Worm (Caenorhabditis elegans) whole organism, early embryonic: ENCODE results near the gene mai-1.

Source experiments
- B0310.2 ChIP-seq: sonication (generic microtip); optimal IDR thresholded peaks from 2 replicates; lab custom pipeline; 2016; ENCODE audit warnings: mild to moderate bottlenecking, missing genetic modification characterization, missing compliant biosample characterization
- aly-1 ChIP-seq: sonication (generic microtip); optimal IDR thresholded peaks from 2 replicates; lab custom pipeline; 2016; ENCODE audit warnings: missing genetic modification characterization, missing compliant biosample characterization
- ama-1 ChIP-seq: fragments of 150-350 bp; optimal IDR thresholded peaks from 2 replicates; lab custom pipeline; 2014
- ets-7 ChIP-seq: sonication (generic microtip); optimal IDR thresholded peaks from 2 replicates; lab custom pipeline; 2016; ENCODE audit warnings: missing genotype, missing genetic modification characterization, missing compliant biosample characterization
- flt-1 ChIP-seq: fragments of 200-800 bp; sonication (Bioruptor generic); IDR thresholded peaks from 2 replicates; pipeline ENCODE4 v1.3.6; 2022; ENCODE audit warnings: missing genetic modification characterization, missing compliant biosample characterization
- hmbx-1 ChIP-seq: sonication (generic microtip); optimal IDR thresholded peaks from 2 replicates; lab custom pipeline; 2016; ENCODE audit warnings: mild to moderate bottlenecking, missing genetic modification characterization, missing compliant biosample characterization
- tra-4 ChIP-seq: sonication (generic microtip); optimal IDR thresholded peaks from 2 replicates; lab custom pipeline; 2017; ENCODE audit warnings: missing genetic modification characterization, missing compliant biosample characterization

DNA sequence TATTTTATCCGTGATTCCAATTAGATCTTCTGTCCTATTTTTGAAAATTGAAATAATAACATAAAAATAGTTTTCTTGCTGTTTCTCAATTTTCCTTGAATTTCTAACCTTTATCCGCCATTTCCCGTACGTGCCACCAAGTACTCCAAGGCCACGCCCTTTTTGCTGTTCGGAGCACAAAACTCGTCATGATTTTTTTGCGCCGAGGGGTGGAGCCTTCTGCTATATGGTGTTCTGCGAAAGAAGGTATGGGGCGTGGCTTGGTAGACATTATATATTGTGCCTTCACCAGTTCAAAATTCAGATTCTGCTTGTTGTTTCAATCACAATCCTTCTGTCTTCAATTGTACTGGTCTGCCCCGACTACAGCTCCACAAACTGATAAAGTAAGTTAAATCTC lies 28.9 kb upstream of the mai-1 start, which contains the start of gene C15C7.4:
- no peak for TF ChIP-seq aly-1
- TF ChIP-seq flt-1 = no peak
- TF ChIP-seq ama-1 = no peak
- TF ChIP-seq ets-7 (tag; lab: Kevin White, UChicago) = no peak
- TF ChIP-seq hmbx-1 (tag; lab: Kevin White, UChicago) = no peak
- no peak for TF ChIP-seq B0310.2 (tag; lab: Kevin White, UChicago)
- TF ChIP-seq tra-4 = no peak
